Worm (Caenorhabditis elegans): ENCODE measurements around the gene F13H10.8.
"Not testable (repeated sequence)": the region's sequence is repeated elsewhere in the genome, so short reads cannot be mapped to it uniquely, and the experiment has no call there.

The F13H10.8 gene

ce11 chrIV:10987342-10987945, 32.9 kb upstream of the F13H10.8 start, which contains the start of gene Y43E12A.3:
TSS of gene Y43E12A.3 (plus strand) at chrIV:10987895.
- not testable (repeated sequence) for TF ChIP-seq ceh-82, ztf-11, mdl-1 (tag; optimal IDR thresholded peaks at IDR 0.05)

- no peak for TF ChIP-seq nhr-25 (tag; optimal IDR thresholded peaks at IDR 0.05)
- no peak for TF ChIP-seq fkh-2 (tag; optimal IDR thresholded peaks at IDR 0.05)
- no peak for TF ChIP-seq mml-1 (tag; optimal IDR thresholded peaks at IDR 0.05)
- TF ChIP-seq ztf-11 (tag; optimal IDR thresholded peaks at IDR 0.05), result no peak
- no peak for TF ChIP-seq pqm-1 (tag; optimal IDR thresholded peaks at IDR 0.05)
- no peak for TF ChIP-seq eor-1 (tag; optimal IDR thresholded peaks at IDR 0.05)
Observed at ce11 chrIV:10990699-10991098, 29.6 kb upstream of the F13H10.8 start, which contains the start of gene F13H10.5. TSS of gene F13H10.5 (plus strand) at chrIV:10990999.

ce11 chrIV:11001614-11002013, 18.7 kb upstream of the F13H10.8 start, which contains the start of gene F13H10.9:
TSS of gene F13H10.9 (plus strand) at chrIV:11001914.
- TF ChIP-seq lin-15B (tag; optimal IDR thresholded peaks at IDR 0.05), result no peak
- TF ChIP-seq lin-39 (tag; optimal IDR thresholded peaks at IDR 0.05), result no peak
- no peak for TF ChIP-seq ceh-28 (tag; optimal IDR thresholded peaks at IDR 0.05)
- TF ChIP-seq mdl-1 (tag; optimal IDR thresholded peaks at IDR 0.05), result no peak

- TF ChIP-seq daf-12 (tag; optimal IDR thresholded peaks at IDR 0.05), result no peak
- no peak for TF ChIP-seq skn-1 (tag; optimal IDR thresholded peaks at IDR 0.05)
- TF ChIP-seq ceh-82 (tag; optimal IDR thresholded peaks at IDR 0.05), result no peak
- no peak for TF ChIP-seq tbx-2 (tag; optimal IDR thresholded peaks at IDR 0.05)
- no peak for TF ChIP-seq ceh-16 (tag; optimal IDR thresholded peaks at IDR 0.05)
- TF ChIP-seq aly-2 (tag; optimal IDR thresholded peaks at IDR 0.05), result no peak
- no peak for TF ChIP-seq lin-15B (tag; optimal IDR thresholded peaks at IDR 0.05)
- no peak for TF ChIP-seq egl-5 (tag; optimal IDR thresholded peaks at IDR 0.05)
- no peak for TF ChIP-seq ztf-4 (tag; optimal IDR thresholded peaks at IDR 0.05)
- TF ChIP-seq ztf-11 (tag; optimal IDR thresholded peaks at IDR 0.05), result no peak
- TF ChIP-seq jun-1 (tag; optimal IDR thresholded peaks at IDR 0.05), result no peak
- TF ChIP-seq pha-4 (tag; optimal IDR thresholded peaks at IDR 0.05), result no peak
- TF ChIP-seq R02D3.7 (tag; optimal IDR thresholded peaks at IDR 0.05), result no peak
- TF ChIP-seq nhr-23 (tag; optimal IDR thresholded peaks at IDR 0.05), result no peak
- no peak for TF ChIP-seq egl-27 (tag; optimal IDR thresholded peaks at IDR 0.05)
Observed at ce11 chrIV:11004273-11004672, 16.0 kb upstream of the F13H10.8 start, which contains the start of gene F13H10.1. TSS of gene F13H10.1 (plus strand) at chrIV:11004573.

ce11 chrIV:11006383-11006782, 13.9 kb upstream of the F13H10.8 start:
- TF ChIP-seq mdl-1 (tag; optimal IDR thresholded peaks at IDR 0.05) (no peak), nhr-11 (tag; optimal IDR thresholded peaks at IDR 0.05) (peak; percentile 40)

- no peak for TF ChIP-seq hmg-11 (tag; optimal IDR thresholded peaks at IDR 0.05)
- no peak for TF ChIP-seq ceh-9 (tag; optimal IDR thresholded peaks at IDR 0.05)
Observed at ce11 chrIV:11006868-11007267, 13.4 kb upstream of the F13H10.8 start.

ce11 chrIV:11008255-11008654, 12.1 kb upstream of the F13H10.8 start:
- TF ChIP-seq nhr-25 (tag; optimal IDR thresholded peaks at IDR 0.05) (peak; percentile 20), hmg-11 (tag; optimal IDR thresholded peaks at IDR 0.05) (peak; percentile 48), eor-1 (tag; optimal IDR thresholded peaks at IDR 0.05) (no peak), nhr-77 (tag; optimal IDR thresholded peaks at IDR 0.05) (no peak), nfya-1 (tag; optimal IDR thresholded peaks at IDR 0.05; ENCODE audit: insufficient read depth) (peak; percentile 1), nhr-23 (tag; optimal IDR thresholded peaks at IDR 0.05) (peak; percentile 54), jun-1 (tag; optimal IDR thresholded peaks at IDR 0.05) (peak; percentile 10), pha-4 (tag; optimal IDR thresholded peaks at IDR 0.05) (peak; percentile 81)
